Worm (Caenorhabditis elegans): Measurements from ENCODE around the gene T03E6.8.

DNA sequence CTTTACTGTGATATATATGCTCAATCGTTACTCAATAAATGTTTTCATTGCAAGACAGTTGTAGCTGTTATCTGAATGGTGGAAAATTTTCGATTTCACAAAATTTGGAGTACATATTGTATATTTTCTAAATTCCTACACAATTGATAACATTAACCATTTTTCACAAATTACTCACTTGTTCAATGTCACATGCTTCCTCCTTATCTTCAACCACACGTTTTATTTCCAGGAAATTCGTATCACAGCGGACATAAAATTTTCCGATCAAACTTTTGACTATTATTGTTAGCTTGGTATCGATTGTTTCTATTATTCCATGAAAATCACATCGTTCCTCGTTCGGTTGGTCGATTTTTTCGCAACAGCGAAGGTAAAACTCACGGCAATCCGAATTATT, 5.5 kb upstream of the T03E6.8 start:
- no peak for TF ChIP-seq pha-2 (tag; optimal IDR thresholded peaks at IDR 0.05)
- no peak for TF ChIP-seq pag-3 (tag; optimal IDR thresholded peaks at IDR 0.05; ENCODE audit: borderline replicate concordance)
- TF ChIP-seq elt-2 (tag; optimal IDR thresholded peaks at IDR 0.05) = no peak
- no peak for TF ChIP-seq F13H6.1 (tag; optimal IDR thresholded peaks at IDR 0.05)
- no peak for TF ChIP-seq odd-2 (tag; optimal IDR thresholded peaks at IDR 0.05)
- no peak for TF ChIP-seq K09A11.1 (tag; optimal IDR thresholded peaks at IDR 0.05; ENCODE audit: insufficient read depth)
- TF ChIP-seq nfya-1 (tag; optimal IDR thresholded peaks at IDR 0.05) = no peak
- no peak for TF ChIP-seq pax-1 (tag; optimal IDR thresholded peaks at IDR 0.05)
- TF ChIP-seq hlh-15 (tag; optimal IDR thresholded peaks at IDR 0.05) = no peak
- TF ChIP-seq ama-1 (optimal IDR thresholded peaks at IDR 0.05) = no peak
- no peak for TF ChIP-seq ceh-34 (tag; optimal IDR thresholded peaks at IDR 0.05)
